Worm (Caenorhabditis elegans) whole organism, late embryonic: ENCODE results near the gene dsl-5.

ENCODE experiments used
- ama-1 ChIP-seq: fragments of 150-350 bp; optimal IDR thresholded peaks from 2 replicates; lab custom pipeline; 2014
- elt-2 ChIP-seq: sonication (generic microtip); optimal IDR thresholded peaks from 2 replicates; lab custom pipeline; 2016; ENCODE audit warnings: missing genetic modification reagents, missing genetic modification characterization, missing compliant biosample characterization
- fkh-10 ChIP-seq: fragments of 150-350 bp; optimal IDR thresholded peaks from 2 replicates; lab custom pipeline; 2014; ENCODE audit warnings: missing biosample characterization, missing genetic modification reagents, missing genetic modification characterization
- fkh-6 ChIP-seq: sonication (generic microtip); optimal IDR thresholded peaks from 2 replicates; lab custom pipeline; 2016; ENCODE audit warnings: missing genetic modification characterization, missing compliant biosample characterization
- hlh-30 ChIP-seq: sonication (generic microtip); optimal IDR thresholded peaks from 2 replicates; lab custom pipeline; 2017; ENCODE audit warnings: antibody characterized with exemption, missing genetic modification characterization, missing compliant biosample characterization; ENCODE audit not compliant: insufficient read depth
- nfya-1 ChIP-seq: sonication (generic microtip); optimal IDR thresholded peaks from 2 replicates; lab custom pipeline; 2017; ENCODE audit warnings: missing genetic modification characterization, mild to moderate bottlenecking, missing compliant biosample characterization, antibody characterized with exemption, moderate library complexity
- rnt-1 ChIP-seq: sonication (generic microtip); optimal IDR thresholded peaks from 2 replicates; lab custom pipeline; 2016; ENCODE audit warnings: missing genetic modification characterization, missing compliant biosample characterization
- sox-4 ChIP-seq: sonication (generic microtip); optimal IDR thresholded peaks from 2 replicates; lab custom pipeline; 2017; ENCODE audit warnings: mild to moderate bottlenecking, missing genetic modification characterization, inconsistent platforms, missing compliant biosample characterization
- unc-55 ChIP-seq: sonication (generic microtip); optimal IDR thresholded peaks from 2 replicates; lab custom pipeline; 2017; ENCODE audit warnings: missing biosample characterization, missing genetic modification reagents, missing genetic modification characterization
- unc-86 ChIP-seq: sonication (generic microtip); optimal IDR thresholded peaks from 2 replicates; lab custom pipeline; 2016; ENCODE audit warnings: missing genetic modification characterization, missing compliant biosample characterization

DNA sequence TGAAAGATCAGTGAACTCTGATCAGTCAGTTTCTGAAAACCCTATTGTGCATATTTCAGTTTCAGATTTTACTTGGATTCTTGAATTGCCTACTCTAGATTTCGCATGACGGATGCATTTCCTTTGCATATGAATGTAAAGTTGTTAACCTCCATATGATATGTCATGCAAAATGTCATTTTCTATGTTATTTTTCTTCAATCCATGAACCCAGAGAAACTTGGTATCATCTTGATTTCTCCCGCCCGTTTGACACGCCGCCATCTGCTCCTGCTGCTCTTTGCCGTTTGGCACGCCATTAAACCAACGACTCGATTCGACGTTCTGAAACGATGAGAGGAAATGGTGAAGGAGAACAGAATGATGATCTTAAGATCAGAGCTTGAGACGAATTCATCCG, 29.5 kb upstream of the dsl-5 start:
- TF ChIP-seq ama-1 (lab: Kevin White, UChicago) (no peak), fkh-6 (no peak), elt-2 (tag; lab: Kevin White, UChicago) (no peak), fkh-10 (no peak), unc-86 (no peak), rnt-1 (tag; lab: Kevin White, UChicago) (no peak), sox-4 (no peak), hlh-30 (tag; lab: Kevin White, UChicago) (no peak), nfya-1 (tag; lab: Kevin White, UChicago) (no peak), unc-55 (GFP tag; lab: Kevin White, UChicago) (no peak)
